Worm (Caenorhabditis elegans): ENCODE data around the gene C33D9.6.

DNA sequence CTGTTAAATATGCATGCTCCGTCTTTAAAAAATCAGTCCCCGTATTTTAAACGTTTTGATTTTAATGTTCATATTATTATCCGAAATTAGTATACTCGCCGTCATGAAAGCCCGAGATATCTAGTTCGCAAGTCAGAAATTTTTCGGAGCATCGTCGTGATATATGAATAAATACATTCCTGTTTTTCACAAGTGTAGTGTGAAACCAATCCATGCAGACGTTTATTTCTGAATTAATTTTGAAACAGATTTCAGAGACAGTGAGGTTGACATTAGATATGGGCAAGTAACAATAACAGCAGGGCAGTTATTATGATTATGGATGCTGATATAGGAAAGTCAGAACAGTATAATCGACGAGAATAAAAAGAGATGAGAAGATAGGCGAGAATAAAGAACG is 25.5 kb downstream of the C33D9.6 start:
- TF ChIP-seq flt-1 (GFP tag; IDR thresholded peaks at IDR 0.05) (no peak), tbx-37 (GFP tag; conservative IDR thresholded peaks at IDR 0.05) (no peak), ama-1 (optimal IDR thresholded peaks at IDR 0.05) (no peak), aly-1 (tag; optimal IDR thresholded peaks at IDR 0.05) (no peak), hmbx-1 (tag; optimal IDR thresholded peaks at IDR 0.05) (no peak), hnd-1 (tag; optimal IDR thresholded peaks at IDR 0.05) (no peak), B0310.2 (tag; optimal IDR thresholded peaks at IDR 0.05) (no peak), ceh-36 (tag; optimal IDR thresholded peaks at IDR 0.05) (no peak), ceh-13 (GFP tag; optimal IDR thresholded peaks at IDR 0.05) (no peak), pes-1 (GFP tag; IDR thresholded peaks at IDR 0.05) (no peak)

All from whole organism, early embryonic.